Worm (Caenorhabditis elegans): ENCODE data around the gene F26D11.1.

The F26D11.1 gene

ce11 chrV:8010846-8011245, 29.5 kb downstream of the F26D11.1 start, which contains the start of gene lmtr-2:
lmtr-2 (minus strand) TSS chrV:8011106.
- TF ChIP-seq madf-3 (GFP tag; IDR thresholded peaks at IDR 0.05) = peak; percentile 65; the same call in 1 of the 2 replicates
- TF ChIP-seq ZK185.1 (tag; optimal IDR thresholded peaks at IDR 0.05; ENCODE audit: poor library complexity, severe bottlenecking) = no peak
- TF ChIP-seq atf-7 (tag; optimal IDR thresholded peaks at IDR 0.05) = no peak
- no peak for TF ChIP-seq F37B4.10 (GFP tag; IDR thresholded peaks at IDR 0.05)
- TF ChIP-seq repo-1 (tag; optimal IDR thresholded peaks at IDR 0.05) = peak; percentile 13
- TF ChIP-seq cebp-1 (GFP tag; IDR thresholded peaks at IDR 0.05) = no peak
- TF ChIP-seq cebp-1 (tag; optimal IDR thresholded peaks at IDR 0.05) = peak; percentile 26
- TF ChIP-seq efl-1 (GFP tag; optimal IDR thresholded peaks at IDR 0.05) = no peak
- no peak for TF ChIP-seq T07F8.4 (tag; optimal IDR thresholded peaks at IDR 0.05)
- no peak for TF ChIP-seq pha-4 (tag; optimal IDR thresholded peaks at IDR 0.05)
- 0 out of 2 replicates have a peak, but pooled peaks have one; percentile 21 for TF ChIP-seq cebp-2 (GFP tag; IDR thresholded peaks at IDR 0.05)
- no peak for TF ChIP-seq T26A5.8 (tag; optimal IDR thresholded peaks at IDR 0.05)
- 0 out of 2 replicates have a peak, but pooled peaks have one; percentile 18 for TF ChIP-seq hsf-1 (GFP tag; IDR thresholded peaks at IDR 0.05)
- TF ChIP-seq madf-6 (GFP tag; IDR thresholded peaks at IDR 0.05) = peak; percentile 20; the same call in 1 of the 2 replicates
- TF ChIP-seq F55B11.4 (tag; optimal IDR thresholded peaks at IDR 0.05; ENCODE audit: borderline replicate concordance, insufficient read depth) = no peak
- no peak for TF ChIP-seq hrde-1 (tag; optimal IDR thresholded peaks at IDR 0.05; ENCODE audit: borderline replicate concordance)
- TF ChIP-seq ceh-58 (GFP tag; IDR thresholded peaks at IDR 0.05) = 0 out of 2 replicates have a peak, but pooled peaks have one; percentile 49
- TF ChIP-seq xnd-1 (tag; optimal IDR thresholded peaks at IDR 0.05) = no peak
- TF ChIP-seq ztf-3 (GFP tag; optimal IDR thresholded peaks at IDR 0.05) = no peak

DNA sequence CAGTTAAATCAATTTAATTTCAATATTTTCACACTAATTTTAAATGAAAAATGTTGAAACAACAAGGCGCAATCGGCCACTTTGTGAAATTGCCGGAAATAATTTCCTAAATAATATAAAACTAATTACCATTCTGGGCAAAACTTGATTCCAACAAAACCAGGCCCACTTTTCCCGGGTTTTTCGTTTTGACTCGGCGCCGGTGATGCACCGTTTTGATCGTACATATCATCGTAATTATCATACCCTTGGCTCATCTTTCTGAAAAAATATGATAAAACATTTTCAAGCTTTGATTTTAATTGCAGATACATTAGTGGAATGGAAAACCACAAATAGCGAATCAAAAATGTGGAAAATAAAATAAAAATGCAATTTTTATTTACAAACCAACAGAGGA, 30.7 kb downstream of the F26D11.1 start, which contains the start of gene rpb-9:
Gene rpb-9, minus strand, starts transcription at position 314 of the 400 bp plus-strand sequence.
- TF ChIP-seq snpc-1.1 (tag; optimal IDR thresholded peaks at IDR 0.05; ENCODE audit: insufficient read depth) (peak; percentile 10), hmg-1.2 (GFP tag; IDR thresholded peaks at IDR 0.05) (peak; percentile 24; the same call in 1 of the 2 replicates), lin-40 (tag; optimal IDR thresholded peaks at IDR 0.05) (no peak), Y56A3A.18 (GFP tag; IDR thresholded peaks at IDR 0.05) (peak; percentile 25; the same call in 1 of the 2 replicates), B0336.3 (GFP tag; IDR thresholded peaks at IDR 0.05) (peak; percentile 27; the same call in 1 of the 2 replicates), ama-1 (optimal IDR thresholded peaks at IDR 0.05) (peak; percentile 17), ama-1 (GFP tag; optimal IDR thresholded peaks at IDR 0.05) (no peak), hsf-1 (GFP tag; IDR thresholded peaks at IDR 0.05) (0 out of 2 replicates have a peak, but pooled peaks have one; percentile 30), snpc-4 (GFP tag; optimal IDR thresholded peaks at IDR 0.05) (no peak), snpc-4 (tag; optimal IDR thresholded peaks at IDR 0.05) (peak in 1 of 4 experiments; percentile 35), die-1 (tag; optimal IDR thresholded peaks at IDR 0.05) (peak; percentile 14), attf-5 (GFP tag; optimal IDR thresholded peaks at IDR 0.05) (no peak), nfyb-1 (GFP tag; IDR thresholded peaks at IDR 0.05) (0 out of 2 replicates have a peak, but pooled peaks have one; percentile 16), snpc-1.3 (tag; optimal IDR thresholded peaks at IDR 0.05; ENCODE audit: insufficient read depth) (no peak), C17E4.6 (GFP tag; IDR thresholded peaks at IDR 0.05) (no peak), F49E8.2 (tag; optimal IDR thresholded peaks at IDR 0.05; ENCODE audit: insufficient read depth) (peak; percentile 30)

- TF ChIP-seq mcd-1 (GFP tag; IDR thresholded peaks at IDR 0.05) (peak; percentile 61), F49E8.2 (tag; optimal IDR thresholded peaks at IDR 0.05; ENCODE audit: insufficient read depth) (no peak), nhr-90 (tag; optimal IDR thresholded peaks at IDR 0.05) (no peak), attf-3 (GFP tag; conservative IDR thresholded peaks at IDR 0.05) (no peak), unc-130 (GFP tag; optimal IDR thresholded peaks at IDR 0.05) (no peak), snpc-4 (GFP tag; optimal IDR thresholded peaks at IDR 0.05) (no peak), snpc-4 (tag; optimal IDR thresholded peaks at IDR 0.05) (peak in 1 of 4 experiments; percentile 39), ama-1 (optimal IDR thresholded peaks at IDR 0.05) (no peak), ama-1 (GFP tag; optimal IDR thresholded peaks at IDR 0.05) (no peak), tbp1 (GFP tag; optimal IDR thresholded peaks at IDR 0.05) (no peak), F52B5.7 (tag; optimal IDR thresholded peaks at IDR 0.05) (no peak), ztf-18 (tag; optimal IDR thresholded peaks at IDR 0.05) (no peak), nhr-27 (tag; optimal IDR thresholded peaks at IDR 0.05) (no peak), ets-4 (GFP tag; optimal IDR thresholded peaks at IDR 0.05) (no peak), hlh-12 (tag; optimal IDR thresholded peaks at IDR 0.05) (no peak), atf-7 (tag; optimal IDR thresholded peaks at IDR 0.05) (no peak), attf-5 (GFP tag; optimal IDR thresholded peaks at IDR 0.05) (peak; percentile 34), mxl-1 (tag; optimal IDR thresholded peaks at IDR 0.05) (no peak), nhr-179 (tag; optimal IDR thresholded peaks at IDR 0.05) (no peak)
Observed at ce11 chrV:8013901-8014388, 32.6 kb downstream of the F26D11.1 start, which contains the start of gene Y97E10AR.6. Y97E10AR.6 (minus strand) TSS chrV:8013951.

Data from whole organism, young adult.